Worm (Caenorhabditis elegans) whole organism, L3 larva: ENCODE data around the gene gst-17.

Experiments
- R02D3.7 ChIP-seq: fragments of 150-350 bp; optimal IDR thresholded peaks from 2 replicates; lab custom pipeline; 2014; ENCODE audit warnings: missing biosample characterization, missing genetic modification characterization
- aly-2 ChIP-seq: fragments of 150-350 bp; optimal IDR thresholded peaks from 2 replicates; lab custom pipeline; 2014; ENCODE audit warnings: missing biosample characterization, missing genetic modification characterization
- ama-1 ChIP-seq: fragments of 150-350 bp; optimal IDR thresholded peaks from 2 replicates; lab custom pipeline; 2018
- ceh-28 ChIP-seq: fragments of 150-350 bp; optimal IDR thresholded peaks from 2 replicates; lab custom pipeline; 2014; ENCODE audit warnings: missing biosample characterization, missing genetic modification reagents, missing genetic modification characterization
- ceh-82 ChIP-seq: fragments of 150-350 bp; optimal IDR thresholded peaks from 2 replicates; lab custom pipeline; 2014; ENCODE audit warnings: missing biosample characterization, missing genetic modification characterization
- daf-12 ChIP-seq: fragments of 150-350 bp; optimal IDR thresholded peaks from 2 replicates; lab custom pipeline; 2014; ENCODE audit warnings: missing biosample characterization, missing genetic modification reagents, missing genetic modification characterization
- egl-27 ChIP-seq: sonication (generic microtip); optimal IDR thresholded peaks from 4 replicates; lab custom pipeline; 2017; ENCODE audit warnings: missing biosample characterization, missing genetic modification reagents, missing genetic modification characterization
- egl-5 ChIP-seq: fragments of 150-350 bp; optimal IDR thresholded peaks from 2 replicates; lab custom pipeline; 2017; ENCODE audit warnings: missing biosample characterization, missing genetic modification reagents, missing genetic modification characterization, inconsistent platforms
- elt-1 ChIP-seq: fragments of 150-350 bp; optimal IDR thresholded peaks from 2 replicates; lab custom pipeline; 2014; ENCODE audit warnings: missing biosample characterization, missing genetic modification characterization
- elt-2 ChIP-seq: sonication (generic microtip); optimal IDR thresholded peaks from 2 replicates; lab custom pipeline; 2016; ENCODE audit warnings: missing genetic modification reagents, mild to moderate bottlenecking, missing genetic modification characterization, missing compliant biosample characterization
- elt-3 ChIP-seq, 3 experiments: fragments of 150-350 bp in 1 of 3; sonication (generic microtip) in 2 of 3; optimal IDR thresholded peaks; 2 replicates in 2 of 3; 4 replicates in 1 of 3; lab custom pipeline; 2014 to 2017; ENCODE audit warnings: missing biosample characterization in 3 of 3, missing genetic modification characterization in 3 of 3
- eor-1 ChIP-seq, 2 experiments: fragments of 150-350 bp; optimal IDR thresholded peaks; 2 replicates each; lab custom pipeline; 2014 to 2018; ENCODE audit warnings: missing biosample characterization in 2 of 2, missing genetic modification characterization in 2 of 2
- fkh-10 ChIP-seq: sonication (generic microtip); optimal IDR thresholded peaks from 2 replicates; lab custom pipeline; 2017; ENCODE audit warnings: missing biosample characterization, missing genetic modification reagents, missing genetic modification characterization
- fkh-2 ChIP-seq: fragments of 150-350 bp; optimal IDR thresholded peaks from 2 replicates; lab custom pipeline; 2014; ENCODE audit warnings: missing biosample characterization, missing genetic modification reagents, missing genetic modification characterization
- jun-1 ChIP-seq: fragments of 150-350 bp; optimal IDR thresholded peaks from 2 replicates; lab custom pipeline; 2014; ENCODE audit warnings: missing biosample characterization, missing genetic modification reagents, missing genetic modification characterization
- lin-15B ChIP-seq: fragments of 150-350 bp; optimal IDR thresholded peaks from 2 replicates; lab custom pipeline; 2014; ENCODE audit warnings: missing biosample characterization, missing genetic modification characterization
- lin-39 ChIP-seq: fragments of 150-350 bp; optimal IDR thresholded peaks from 2 replicates; lab custom pipeline; 2018; ENCODE audit warnings: missing biosample characterization, missing genetic modification reagents, missing genetic modification characterization
- lsy-12 ChIP-seq: sonication (generic microtip); optimal IDR thresholded peaks from 2 replicates; lab custom pipeline; 2016; ENCODE audit warnings: mild to moderate bottlenecking, missing genetic modification characterization, missing compliant biosample characterization
- mdl-1 ChIP-seq: fragments of 150-350 bp; optimal IDR thresholded peaks from 2 replicates; lab custom pipeline; 2014; ENCODE audit warnings: missing biosample characterization, missing genetic modification characterization
- nfya-1 ChIP-seq: sonication (generic microtip); optimal IDR thresholded peaks from 2 replicates; lab custom pipeline; 2017; ENCODE audit warnings: missing genetic modification characterization, mild to moderate bottlenecking, missing compliant biosample characterization, antibody characterized with exemption, moderate library complexity; ENCODE audit not compliant: insufficient read depth
- nhr-11 ChIP-seq: fragments of 150-350 bp; optimal IDR thresholded peaks from 2 replicates; lab custom pipeline; 2014; ENCODE audit warnings: missing biosample characterization, missing genetic modification characterization
- nhr-23 ChIP-seq: fragments of 150-350 bp; optimal IDR thresholded peaks from 2 replicates; lab custom pipeline; 2014; ENCODE audit warnings: missing biosample characterization, missing genetic modification reagents, missing genetic modification characterization
- nhr-237 ChIP-seq: fragments of 150-350 bp; optimal IDR thresholded peaks from 2 replicates; lab custom pipeline; 2014; ENCODE audit warnings: missing biosample characterization, missing genetic modification characterization
- nhr-25 ChIP-seq: sonication (generic microtip); optimal IDR thresholded peaks from 2 replicates; lab custom pipeline; 2017; ENCODE audit warnings: missing biosample characterization, missing genetic modification characterization
- nhr-28 ChIP-seq: fragments of 150-350 bp; optimal IDR thresholded peaks from 2 replicates; lab custom pipeline; 2014; ENCODE audit warnings: missing biosample characterization, missing genetic modification characterization
- nhr-43 ChIP-seq: sonication (generic microtip); optimal IDR thresholded peaks from 2 replicates; lab custom pipeline; 2016; ENCODE audit warnings: mild to moderate bottlenecking, missing genetic modification characterization, missing compliant biosample characterization; ENCODE audit not compliant: poor library complexity, severe bottlenecking
- nhr-77 ChIP-seq: fragments of 150-350 bp; optimal IDR thresholded peaks from 2 replicates; lab custom pipeline; 2014; ENCODE audit warnings: missing biosample characterization, missing genetic modification characterization
- pha-4 ChIP-seq: fragments of 150-350 bp; optimal IDR thresholded peaks from 2 replicates; lab custom pipeline; 2014; ENCODE audit warnings: missing biosample characterization, missing genetic modification reagents, missing genetic modification characterization
- pqm-1 ChIP-seq: fragments of 150-350 bp; optimal IDR thresholded peaks from 2 replicates; lab custom pipeline; 2017; ENCODE audit warnings: missing biosample characterization, missing genetic modification characterization, inconsistent platforms
- sea-2 ChIP-seq: fragments of 150-350 bp; sonication (generic microtip); optimal IDR thresholded peaks from 4 replicates; lab custom pipeline; 2014; ENCODE audit warnings: missing biosample characterization, missing genetic modification reagents, missing genetic modification characterization
- snpc-4 ChIP-seq: fragments of 150-350 bp; optimal IDR thresholded peaks from 2 replicates; lab custom pipeline; 2014; ENCODE audit warnings: missing biosample characterization, missing genetic modification characterization
- tbx-2 ChIP-seq: sonication (generic microtip); optimal IDR thresholded peaks from 2 replicates; lab custom pipeline; 2016; ENCODE audit warnings: mild to moderate bottlenecking, missing genetic modification characterization, missing compliant biosample characterization
- unc-39 ChIP-seq: sonication (generic microtip); optimal IDR thresholded peaks from 4 replicates; lab custom pipeline; 2017; ENCODE audit warnings: missing biosample characterization, missing genetic modification characterization
- unc-62 ChIP-seq: fragments of 150-350 bp; sonication (generic microtip); optimal IDR thresholded peaks from 4 replicates; lab custom pipeline; 2014; ENCODE audit warnings: missing biosample characterization, missing genetic modification reagents, missing genetic modification characterization
- zag-1 ChIP-seq: fragments of 150-350 bp; optimal IDR thresholded peaks from 2 replicates; lab custom pipeline; 2014; ENCODE audit warnings: missing biosample characterization, missing genetic modification characterization
- ztf-4 ChIP-seq: fragments of 150-350 bp; optimal IDR thresholded peaks from 2 replicates; lab custom pipeline; 2014; ENCODE audit warnings: missing biosample characterization, missing genetic modification characterization

Gene gst-17

DNA sequence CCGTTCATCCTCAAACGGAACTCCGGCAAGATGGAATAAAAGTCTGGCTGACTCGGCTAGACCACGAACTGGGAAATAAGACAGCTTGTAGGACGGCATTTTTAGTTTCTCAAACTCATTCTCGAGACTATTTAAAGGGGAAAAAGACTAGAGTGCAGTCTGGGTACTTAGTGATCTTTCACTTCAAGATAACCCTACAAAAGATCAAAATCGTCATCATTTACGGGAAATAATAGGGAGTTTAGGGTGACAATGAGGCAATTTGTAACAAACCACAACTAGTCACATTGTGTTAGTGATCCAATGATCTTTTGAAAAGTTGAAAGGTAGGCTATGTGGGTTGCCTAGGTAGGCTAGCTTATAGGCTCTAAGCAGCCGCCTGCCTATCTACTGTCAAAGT, 14.6 kb downstream of the gst-17 start, which contains the start of gene gst-14:
gst-14 (minus strand) TSS at position 101 of the 400 bp plus-strand sequence.
- TF ChIP-seq lin-39 (tag; lab: Kevin White, UChicago): no peak
- no peak for TF ChIP-seq elt-2
- TF ChIP-seq fkh-2 (tag; lab: Kevin White, UChicago): no peak
- no peak for TF ChIP-seq fkh-10
- TF ChIP-seq ceh-82: no peak
- no peak for TF ChIP-seq R02D3.7
- no peak for TF ChIP-seq eor-1 (tag; optimal IDR thresholded peaks at IDR 0.05; lab: Kevin White, UChicago)
- TF ChIP-seq aly-2: no peak

DNA sequence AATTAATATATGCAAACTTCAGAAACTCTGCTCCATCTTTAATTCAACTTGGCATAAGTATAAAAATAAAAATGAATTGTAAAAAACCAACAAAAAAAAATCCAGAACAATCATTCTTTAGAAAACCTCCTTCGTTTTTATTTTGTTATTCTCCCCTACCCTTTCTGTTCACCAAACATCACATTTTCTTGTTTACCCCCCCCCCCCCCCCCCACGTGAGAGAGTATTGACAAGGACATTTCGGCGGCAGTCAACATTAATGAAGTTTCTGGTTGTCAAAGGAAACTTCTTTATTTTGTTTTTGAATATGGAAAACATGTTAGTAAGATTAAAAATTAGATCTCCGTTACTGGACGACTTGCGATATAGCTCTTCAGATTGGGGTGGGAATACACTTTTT, 16.1 kb downstream of the gst-17 start:
- TF ChIP-seq aly-2: no peak
- TF ChIP-seq pha-4 (tag; lab: Kevin White, UChicago): peak; percentile 72

DNA sequence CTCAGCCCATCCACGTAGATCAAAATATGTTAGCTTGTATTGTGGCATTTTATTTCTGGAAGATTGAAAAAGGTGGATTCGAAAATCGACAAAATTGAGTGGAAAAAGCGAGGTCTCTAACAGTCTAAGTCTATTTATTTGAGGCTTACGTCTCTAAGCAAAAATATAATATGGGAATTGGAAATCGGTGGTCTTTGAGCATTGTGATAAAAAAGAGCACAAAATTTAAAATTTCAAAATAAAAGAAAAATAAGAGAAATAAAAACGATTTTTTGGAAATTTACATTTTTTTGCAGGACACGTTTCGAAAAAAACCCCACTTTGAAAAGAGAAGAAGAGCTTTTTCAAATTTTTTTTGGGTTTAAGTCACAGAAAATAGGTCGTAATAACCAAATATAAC, 17.5 kb downstream of the gst-17 start, which contains the start of gene gst-15:
gst-15 (minus strand) TSS at position 101 of the 400 bp plus-strand sequence.
- no peak for TF ChIP-seq jun-1 (tag; lab: Kevin White, UChicago)
- TF ChIP-seq snpc-4 (tag; lab: Kevin White, UChicago): no peak
- no peak for TF ChIP-seq mdl-1
- no peak for TF ChIP-seq unc-39 (tag; lab: Kevin White, UChicago)
- TF ChIP-seq, all 47 proteins: peak for 0

DNA sequence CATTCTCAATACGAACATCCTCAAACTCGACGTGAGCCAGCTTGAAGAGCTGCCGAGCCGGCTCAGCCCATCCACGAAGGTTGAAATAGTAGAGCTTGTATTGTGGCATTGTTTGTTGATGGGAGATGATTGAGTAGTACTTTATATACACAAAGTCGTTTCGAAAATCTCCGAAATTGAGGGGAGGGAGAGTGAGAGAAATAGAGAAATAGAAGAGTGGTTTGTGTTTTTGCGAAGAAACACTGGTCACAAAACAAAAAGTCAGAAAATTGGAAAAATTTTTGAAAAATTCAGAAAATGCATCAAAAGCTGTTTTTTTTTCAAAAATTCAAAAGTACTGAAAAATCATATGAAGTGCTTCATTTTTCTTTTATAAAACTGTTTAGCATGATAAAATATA, 19.4 kb downstream of the gst-17 start, which contains the start of gene gst-24:
gst-24 (minus strand) TSS at position 181 of the 400 bp plus-strand sequence.
- peak; percentile 42 for TF ChIP-seq pha-4 (tag; lab: Kevin White, UChicago)
- no peak for TF ChIP-seq R02D3.7

DNA sequence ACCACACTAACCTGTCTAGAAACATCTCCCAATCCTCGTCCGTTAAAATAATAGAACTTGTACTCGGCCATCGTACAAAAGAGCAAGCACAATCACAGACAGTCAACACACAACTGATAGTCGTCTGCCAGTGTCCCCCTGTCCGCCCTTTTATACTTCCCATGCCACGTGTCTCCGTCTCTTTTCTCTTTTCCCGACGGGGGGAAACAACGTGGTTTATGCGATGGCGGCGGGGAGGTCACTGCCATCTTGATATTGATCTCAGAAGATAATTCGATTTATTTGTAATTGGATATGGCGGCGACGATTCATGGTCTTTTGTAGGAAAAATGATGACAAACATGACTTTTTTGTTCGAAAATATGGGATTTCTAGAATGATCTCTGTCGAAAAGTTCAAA, 20.9 kb downstream of the gst-17 start, which contains the start of gene gst-20:
gst-20 (minus strand) TSS at position 170 of the 400 bp plus-strand sequence.
- TF ChIP-seq lsy-12: no peak
- TF ChIP-seq nhr-23 (tag; lab: Kevin White, UChicago): peak; percentile 48
- TF ChIP-seq elt-2: peak; percentile 64
- no peak for TF ChIP-seq nhr-77 (tag; lab: Kevin White, UChicago)
- TF ChIP-seq zag-1: no peak
- TF ChIP-seq daf-12 (tag; lab: Kevin White, UChicago): no peak
- TF ChIP-seq nhr-43 (tag; lab: Kevin White, UChicago): peak; percentile 68
- peak; percentile 8 for TF ChIP-seq nfya-1
- TF ChIP-seq nhr-25 (tag; lab: Kevin White, UChicago): peak; percentile 64
- peak; percentile 49 for TF ChIP-seq pqm-1 (tag; lab: Kevin White, UChicago)
- TF ChIP-seq egl-5 (tag; lab: Kevin White, UChicago): no peak
- peak; percentile 14 for TF ChIP-seq jun-1 (tag; lab: Kevin White, UChicago)
- no peak for TF ChIP-seq ama-1 (lab: Kevin White, UChicago)
- no peak for TF ChIP-seq sea-2
- TF ChIP-seq mdl-1: peak; percentile 54
- peak; percentile 53 for TF ChIP-seq ceh-28 (tag; lab: Kevin White, UChicago)
- peak; percentile 61 for TF ChIP-seq elt-1 (tag; lab: Kevin White, UChicago)
- TF ChIP-seq elt-3 (tag; optimal IDR thresholded peaks at IDR 0.05; lab: Kevin White, UChicago): no peak
- peak; percentile 75 for TF ChIP-seq pha-4 (tag; lab: Kevin White, UChicago)
- TF ChIP-seq tbx-2 (tag; lab: Kevin White, UChicago): no peak

DNA sequence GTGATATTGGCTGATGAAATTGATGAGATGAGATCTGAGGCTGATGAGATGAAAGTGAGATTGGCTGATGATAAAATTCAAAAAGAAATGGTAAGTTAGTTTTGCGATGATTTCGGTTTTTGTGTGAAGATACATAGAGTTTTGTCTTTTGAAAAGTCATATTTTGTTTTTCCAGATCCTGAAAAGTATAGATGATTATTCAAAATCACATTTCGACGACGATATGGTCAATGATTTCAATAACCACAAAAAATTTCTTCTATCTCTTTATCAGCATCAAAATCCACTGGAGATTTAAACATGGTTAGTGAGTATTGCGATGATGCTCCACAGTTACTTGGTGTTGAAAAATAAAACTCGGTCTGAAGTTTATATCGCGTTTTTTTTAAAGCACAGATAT, 29.7 kb downstream of the gst-17 start, which contains the start of gene csp-1:
csp-1 (plus strand) TSS at position 301 of the 400 bp plus-strand sequence.
- no peak for TF ChIP-seq pqm-1 (tag; lab: Kevin White, UChicago)
- TF ChIP-seq, all 47 proteins: peak for 0

DNA sequence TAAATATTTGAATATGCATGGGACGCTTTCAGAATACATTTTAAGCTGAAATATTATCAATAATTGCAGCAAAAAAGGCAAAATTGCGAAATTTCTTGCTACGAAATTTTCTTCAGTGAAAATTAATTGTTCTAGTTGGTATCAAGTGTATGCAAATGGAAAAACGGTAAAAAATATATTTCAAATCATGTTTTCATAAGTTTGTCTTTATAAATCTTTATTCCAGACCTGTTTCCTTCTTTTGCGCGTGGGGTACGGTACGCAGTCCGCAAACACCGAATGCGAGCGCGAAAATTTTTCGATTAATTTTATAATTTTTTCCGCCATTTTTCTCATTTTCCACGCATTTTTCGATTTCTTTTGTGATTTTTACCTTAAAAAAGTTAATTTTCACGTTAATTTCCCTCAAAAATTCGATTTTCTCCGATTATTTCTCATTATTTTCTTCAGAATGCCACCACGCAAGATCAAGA, 34.0 kb downstream of the gst-17 start, which contains the start of the genes fbxc-23 and csc-1:
fbxc-23 (minus strand) TSS at position 51 of the 473 bp plus-strand sequence.
csc-1 (plus strand) TSS at position 451 of the 473 bp plus-strand sequence.
- peak; percentile 58 for TF ChIP-seq snpc-4 (tag; lab: Kevin White, UChicago)
- peak; percentile 83 for TF ChIP-seq nfya-1
- TF ChIP-seq lin-39 (tag; lab: Kevin White, UChicago): peak; percentile 32
- TF ChIP-seq sea-2: no peak
- TF ChIP-seq nhr-28 (tag; lab: Kevin White, UChicago): no peak
- no peak for TF ChIP-seq eor-1 (tag; optimal IDR thresholded peaks at IDR 0.05; lab: Kevin White, UChicago)
- peak; percentile 61 for TF ChIP-seq lin-15B (tag; lab: Kevin White, UChicago)
- no peak for TF ChIP-seq daf-12 (tag; lab: Kevin White, UChicago)
- no peak for TF ChIP-seq zag-1
- no peak for TF ChIP-seq fkh-10
- TF ChIP-seq ceh-28 (tag; lab: Kevin White, UChicago): no peak
- no peak for TF ChIP-seq unc-62 (GFP tag; lab: Kevin White, UChicago)
- peak; percentile 64 for TF ChIP-seq pha-4 (tag; lab: Kevin White, UChicago)
- TF ChIP-seq fkh-2 (tag; lab: Kevin White, UChicago): no peak
- no peak for TF ChIP-seq pqm-1 (tag; lab: Kevin White, UChicago)
- TF ChIP-seq nhr-11: no peak
- peak; percentile 11 for TF ChIP-seq elt-2
- TF ChIP-seq ztf-4: no peak
- TF ChIP-seq nhr-25 (tag; lab: Kevin White, UChicago): peak; percentile 22
- peak; percentile 69 for TF ChIP-seq nhr-23 (tag; lab: Kevin White, UChicago)
- TF ChIP-seq nhr-237 (tag; lab: Kevin White, UChicago): no peak
- no peak for TF ChIP-seq egl-27 (tag; lab: Kevin White, UChicago)
